Fruit fly (Drosophila melanogaster) Kc167 (cell line): ENCODE data around the gene CG14420.

ENCODE experiments used
- Myc ChIP-seq: fragments of >200 bp; optimal IDR thresholded peaks from 2 replicates; lab custom pipeline; 2017; ENCODE audit warnings: missing external identifiers
- Sin3A ChIP-seq: fragments of >200 bp; optimal IDR thresholded peaks from 2 replicates; lab custom pipeline; 2018; ENCODE audit warnings: missing external identifiers
- h ChIP-seq: fragments of >200 bp; optimal IDR thresholded peaks from 3 replicates; lab custom pipeline; 2018; ENCODE audit warnings: missing external identifiers
- insv ChIP-seq: fragments of >200 bp; optimal IDR thresholded peaks from 3 replicates; lab custom pipeline; 2018; ENCODE audit warnings: missing external identifiers
- psq ChIP-seq: fragments of >200 bp; optimal IDR thresholded peaks from 2 replicates; lab custom pipeline; 2017; ENCODE audit warnings: missing external identifiers
- ttk ChIP-seq: sonication (Bioruptor generic); optimal IDR thresholded peaks from 2 replicates; lab custom pipeline; 2017; ENCODE audit warnings: missing external identifiers

- TF ChIP-seq Sin3A (lab: Kevin White, UChicago) (no peak), Myc (lab: Kevin White, UChicago) (no peak), ttk (lab: Kevin White, UChicago) (no peak), h (lab: Kevin White, UChicago) (no peak), psq (no peak), insv (lab: Kevin White, UChicago) (no peak)
Observed at dm6 chrX:2963790-2964335, 25.2 kb downstream of the CG14420 start.
